Fruit fly (Drosophila melanogaster) whole organism, prepupa: Measurements from ENCODE around the gene Ubi-p63E.
A peak's percentile ranks its signal among the peaks of the same experiment; 100 is the strongest.

ENCODE experiments used
- Blimp-1 ChIP-seq: fragments of 200-800 bp; sonication (Bioruptor generic); optimal IDR thresholded peaks from 3 replicates; lab custom pipeline; 2017; ENCODE audit warnings: missing biosample characterization, missing genetic modification characterization, mild to moderate bottlenecking, moderate library complexity, missing genetic modification reagents
- CG11294 ChIP-seq: fragments of 200-800 bp; sonication (Bioruptor generic); IDR thresholded peaks from 2 replicates; pipeline ENCODE4 v1.3.6; 2022; ENCODE audit warnings: missing biosample characterization, missing genetic modification characterization
- CG11762 ChIP-seq: fragments of 200-800 bp; sonication (Bioruptor generic); optimal IDR thresholded peaks from 3 replicates; lab custom pipeline; 2016; ENCODE audit warnings: missing biosample characterization, missing genetic modification characterization; ENCODE audit not compliant: insufficient read depth
- CG11902 ChIP-seq: fragments of 200-800 bp; sonication (Bioruptor generic); optimal IDR thresholded peaks from 3 replicates; lab custom pipeline; 2016; ENCODE audit warnings: missing biosample characterization, missing genetic modification characterization
- CG15336 ChIP-seq: fragments of 200-800 bp; sonication (Bioruptor generic); IDR thresholded peaks from 2 replicates; pipeline ENCODE4 v1.3.6; 2022; ENCODE audit warnings: missing biosample characterization, missing genetic modification characterization
- CG16779 ChIP-seq: fragments of 200-800 bp; sonication (Bioruptor generic); optimal IDR thresholded peaks from 3 replicates; lab custom pipeline; 2017; ENCODE audit warnings: missing biosample characterization, mild to moderate bottlenecking, missing genetic modification characterization
- CG31627 ChIP-seq: fragments of 200-800 bp; sonication (Bioruptor generic); optimal IDR thresholded peaks from 3 replicates; lab custom pipeline; 2016; ENCODE audit warnings: missing biosample characterization, missing genetic modification characterization
- CG32006 ChIP-seq: fragments of 200-800 bp; sonication (Bioruptor generic); optimal IDR thresholded peaks from 3 replicates; lab custom pipeline; 2017; ENCODE audit warnings: missing biosample characterization, mild to moderate bottlenecking, missing genetic modification characterization
- CG34406 ChIP-seq: fragments of 200-800 bp; sonication (Bioruptor generic); optimal IDR thresholded peaks from 3 replicates; lab custom pipeline; 2016; ENCODE audit warnings: missing biosample characterization, missing genetic modification characterization
- CG3919 ChIP-seq: fragments of 200-800 bp; sonication (Bioruptor generic); optimal IDR thresholded peaks from 3 replicates; lab custom pipeline; 2016; ENCODE audit warnings: missing biosample characterization, missing genetic modification characterization
- CG4318 ChIP-seq: fragments of 200-800 bp; sonication (Bioruptor generic); optimal IDR thresholded peaks from 3 replicates; lab custom pipeline; 2017; ENCODE audit warnings: missing biosample characterization, mild to moderate bottlenecking, missing genetic modification characterization
- CG6163 ChIP-seq: fragments of 200-800 bp; sonication (Bioruptor generic); IDR thresholded peaks from 3 replicates; pipeline ENCODE4 v1.3.6; 2022; ENCODE audit warnings: missing biosample characterization, missing genetic modification characterization
- CG6276 ChIP-seq: fragments of 200-800 bp; sonication (Bioruptor generic); optimal IDR thresholded peaks from 2 replicates; lab custom pipeline; 2017; ENCODE audit warnings: missing biosample characterization, mild to moderate bottlenecking, missing genetic modification characterization
- CG6792 ChIP-seq: fragments of 200-800 bp; sonication (Bioruptor generic); optimal IDR thresholded peaks from 3 replicates; lab custom pipeline; 2016; ENCODE audit warnings: missing biosample characterization, missing genetic modification characterization
- CG6808 ChIP-seq: fragments of 200-800 bp; sonication (Bioruptor generic); optimal IDR thresholded peaks from 3 replicates; lab custom pipeline; 2017; ENCODE audit warnings: missing biosample characterization, missing genetic modification characterization, mild to moderate bottlenecking, moderate library complexity, missing genetic modification reagents
- CG6854 ChIP-seq: fragments of 200-800 bp; sonication (Bioruptor generic); optimal IDR thresholded peaks from 2 replicates; lab custom pipeline; 2017; ENCODE audit warnings: missing biosample characterization, mild to moderate bottlenecking, missing genetic modification characterization
- CG7368 ChIP-seq: fragments of 200-800 bp; sonication (Bioruptor generic); optimal IDR thresholded peaks from 3 replicates; lab custom pipeline; 2016; ENCODE audit warnings: missing biosample characterization, missing genetic modification characterization
- CG8119 ChIP-seq: fragments of 200-800 bp; sonication (Bioruptor generic); IDR thresholded peaks from 3 replicates; pipeline ENCODE4 v1.3.6; 2022; ENCODE audit warnings: missing biosample characterization, missing genetic modification characterization
- CG8319 ChIP-seq: fragments of 200-800 bp; sonication (Bioruptor generic); optimal IDR thresholded peaks from 3 replicates; lab custom pipeline; 2016; ENCODE audit warnings: missing biosample characterization, missing genetic modification characterization
- CG9139 ChIP-seq: fragments of 200-800 bp; sonication (Bioruptor generic); optimal IDR thresholded peaks from 3 replicates; lab custom pipeline; 2017; ENCODE audit warnings: missing biosample characterization, mild to moderate bottlenecking, missing genetic modification characterization
- Eip75B ChIP-seq: fragments of 200-800 bp; sonication (Bioruptor generic); optimal IDR thresholded peaks from 3 replicates; lab custom pipeline; 2016; ENCODE audit warnings: missing biosample characterization, missing genetic modification characterization
- Eip78C ChIP-seq: fragments of 200-800 bp; sonication (Bioruptor generic); peaks from one replicate; lab custom pipeline; 2016; ENCODE audit warnings: missing biosample characterization, missing genetic modification characterization
- Ets21C ChIP-seq: fragments of 200-800 bp; sonication (Bioruptor generic); optimal IDR thresholded peaks from 3 replicates; lab custom pipeline; 2016; ENCODE audit warnings: missing biosample characterization, missing genetic modification characterization
- Gug ChIP-seq: fragments of 200-800 bp; sonication (Bioruptor generic); IDR thresholded peaks from 2 replicates; pipeline ENCODE4 v1.3.6; 2022; ENCODE audit warnings: missing biosample characterization, missing genetic modification characterization
- Hr38 ChIP-seq: sonication (Bioruptor generic); optimal IDR thresholded peaks from 2 replicates; lab custom pipeline; 2016; ENCODE audit warnings: missing biosample characterization, missing genetic modification characterization
- Hr39 ChIP-seq: fragments of 200-800 bp; sonication (Bioruptor generic); optimal IDR thresholded peaks from 2 replicates; lab custom pipeline; 2016; ENCODE audit warnings: missing biosample characterization, missing genetic modification characterization
- Hr4 ChIP-seq: fragments of 200-800 bp; sonication (Bioruptor generic); optimal IDR thresholded peaks from 3 replicates; lab custom pipeline; 2016; ENCODE audit warnings: missing biosample characterization, missing genetic modification characterization
- Met ChIP-seq: fragments of 200-800 bp; sonication (Bioruptor generic); optimal IDR thresholded peaks from 3 replicates; lab custom pipeline; 2016; ENCODE audit warnings: missing biosample characterization, missing genetic modification characterization
- OdsH ChIP-seq: fragments of 200-800 bp; sonication (Bioruptor generic); optimal IDR thresholded peaks from 3 replicates; lab custom pipeline; 2016; ENCODE audit warnings: missing biosample characterization, missing genetic modification characterization
- Sox102F ChIP-seq: fragments of 200-800 bp; sonication (Bioruptor generic); optimal IDR thresholded peaks from 2 replicates; lab custom pipeline; 2016; ENCODE audit warnings: missing biosample characterization, mild to moderate bottlenecking, missing genetic modification characterization
- Sox14 ChIP-seq: fragments of 200-800 bp; sonication (Bioruptor generic); optimal IDR thresholded peaks from 3 replicates; lab custom pipeline; 2016; ENCODE audit warnings: missing biosample characterization, missing genetic modification characterization
- Sox15 ChIP-seq: fragments of 200-800 bp; sonication (Bioruptor generic); optimal IDR thresholded peaks from 3 replicates; lab custom pipeline; 2016; ENCODE audit warnings: missing biosample characterization, missing genetic modification characterization
- achi ChIP-seq: fragments of 200-800 bp; sonication (Bioruptor generic); optimal IDR thresholded peaks from 3 replicates; lab custom pipeline; 2016; ENCODE audit warnings: missing biosample characterization, missing genetic modification characterization
- acj6 ChIP-seq: fragments of 200-800 bp; sonication (Bioruptor generic); optimal IDR thresholded peaks from 3 replicates; lab custom pipeline; 2016; ENCODE audit warnings: missing biosample characterization, missing genetic modification characterization
- cyc ChIP-seq: fragments of 200-800 bp; sonication (Bioruptor generic); optimal IDR thresholded peaks from 3 replicates; lab custom pipeline; 2016; ENCODE audit warnings: missing biosample characterization, missing genetic modification characterization
- dac ChIP-seq: fragments of 200-800 bp; sonication (Bioruptor generic); optimal IDR thresholded peaks from 2 replicates; lab custom pipeline; 2017; ENCODE audit warnings: missing biosample characterization, mild to moderate bottlenecking, missing genetic modification characterization
- dsx ChIP-seq: fragments of 200-800 bp; optimal IDR thresholded peaks from 3 replicates; lab custom pipeline; 2019; ENCODE audit warnings: missing biosample characterization, mild to moderate bottlenecking, missing genetic modification characterization, moderate library complexity; ENCODE audit not compliant: poor library complexity, severe bottlenecking
- eg ChIP-seq: fragments of 200-800 bp; sonication (Bioruptor generic); IDR thresholded peaks from 3 replicates; pipeline ENCODE4 v1.3.6; 2022; ENCODE audit warnings: missing biosample characterization, missing genetic modification characterization
- esn ChIP-seq: fragments of 200-800 bp; sonication (Bioruptor generic); optimal IDR thresholded peaks from 2 replicates; lab custom pipeline; 2016; ENCODE audit warnings: missing biosample characterization, mild to moderate bottlenecking, missing genetic modification characterization, moderate library complexity
- fd59A ChIP-seq: fragments of 200-800 bp; sonication (Bioruptor generic); optimal IDR thresholded peaks from 2 replicates; lab custom pipeline; 2017; ENCODE audit warnings: missing biosample characterization, mild to moderate bottlenecking, missing genetic modification characterization, missing genetic modification reagents
- fd85E ChIP-seq: fragments of 200-800 bp; sonication (Bioruptor generic); optimal IDR thresholded peaks from 3 replicates; lab custom pipeline; 2016; ENCODE audit warnings: missing biosample characterization, missing genetic modification characterization
- lz ChIP-seq: fragments of 200-800 bp; sonication (Bioruptor generic); optimal IDR thresholded peaks from 3 replicates; lab custom pipeline; 2016; ENCODE audit warnings: missing biosample characterization, missing genetic modification characterization
- net ChIP-seq: fragments of 200-800 bp; sonication (Bioruptor generic); optimal IDR thresholded peaks from 3 replicates; lab custom pipeline; 2016; ENCODE audit warnings: missing biosample characterization, missing genetic modification characterization
- salr ChIP-seq, 2 experiments: fragments of 200-800 bp; sonication (Bioruptor generic); optimal IDR thresholded peaks; 3 replicates each; lab custom pipeline; 2016 to 2018; ENCODE audit warnings: missing biosample characterization in 2 of 2, missing genetic modification characterization in 2 of 2, mild to moderate bottlenecking in 1 of 2
- spab ChIP-seq: fragments of 200-800 bp; sonication (Bioruptor generic); optimal IDR thresholded peaks from 2 replicates; lab custom pipeline; 2017; ENCODE audit warnings: missing biosample characterization, mild to moderate bottlenecking, missing genetic modification characterization, missing genetic modification reagents
- ss ChIP-seq, 2 experiments: fragments of 200-800 bp; sonication (Bioruptor generic); optimal IDR thresholded peaks; 2 replicates in 1 of 2; 3 replicates in 1 of 2; lab custom pipeline; 2017 to 2018; ENCODE audit warnings: mild to moderate bottlenecking in 2 of 2, missing biosample characterization in 2 of 2, missing genetic modification characterization in 2 of 2, moderate library complexity in 1 of 2
- svp ChIP-seq: fragments of 200-800 bp; sonication (Bioruptor generic); peaks from one replicate; lab custom pipeline; 2016; ENCODE audit warnings: missing biosample characterization, missing genetic modification characterization
- topi ChIP-seq: fragments of 200-800 bp; sonication (Bioruptor generic); optimal IDR thresholded peaks from 3 replicates; lab custom pipeline; 2016; ENCODE audit warnings: missing biosample characterization, missing genetic modification characterization
- vri ChIP-seq: fragments of 200-800 bp; sonication (Bioruptor generic); optimal IDR thresholded peaks from 3 replicates; lab custom pipeline; 2016; ENCODE audit warnings: missing biosample characterization, mild to moderate bottlenecking, missing genetic modification characterization

Gene Ubi-p63E

dm6 chr3L:3852842-3853241, 50.1 kb downstream of the Ubi-p63E start (continued):
- TF ChIP-seq OdsH (peak; percentile 79), dac (GFP tag; lab: Kevin White, UChicago) (no peak), CG6163 (GFP tag; lab: Robert Waterston, UW) (peak; percentile 88), fd85E (GFP tag; lab: Kevin White, UChicago) (no peak), lz (peak; percentile 38), CG32006 (GFP tag; lab: Kevin White, UChicago) (peak; percentile 59), topi (GFP tag; lab: Kevin White, UChicago) (peak; percentile 13), svp (GFP tag; lab: Kevin White, UChicago) (peak; percentile 74), CG8319 (GFP tag; lab: Kevin White, UChicago) (peak; percentile 23), CG15336 (peak; percentile 59), CG8119 (peak; percentile 43; the same call in 2 of the 3 replicates), CG9139 (peak; percentile 38), Hr39 (GFP tag; lab: Kevin White, UChicago) (peak; percentile 57), Sox14 (GFP tag; lab: Kevin White, UChicago) (peak; percentile 75), CG6792 (peak; percentile 78), Ets21C (GFP tag; lab: Kevin White, UChicago) (peak; percentile 15), CG11294 (GFP tag; lab: Robert Waterston, UW) (0 out of 2 replicates have a peak, but pooled peaks have one; percentile 17)

DNA sequence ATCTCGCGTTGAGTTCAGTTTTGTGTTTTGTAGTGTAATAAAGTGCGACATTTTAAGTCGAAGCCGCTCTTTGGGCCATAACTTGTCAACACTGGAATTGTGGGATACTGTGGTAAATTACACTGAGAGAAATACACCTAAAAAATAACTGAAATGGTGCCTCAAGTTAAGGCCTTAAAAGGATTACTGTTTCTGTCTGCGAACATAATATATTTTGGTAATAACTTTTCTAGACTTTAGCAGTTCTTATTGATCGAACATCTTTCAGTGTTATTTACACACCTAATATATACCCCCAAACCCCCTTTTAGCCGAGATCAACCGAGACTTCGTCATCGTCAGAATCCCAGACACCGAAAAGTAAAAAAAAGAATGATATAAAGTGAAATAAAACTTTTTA, 51.1 kb downstream of the Ubi-p63E start:
- peak; percentile 81 for TF ChIP-seq Eip78C (GFP tag; lab: Kevin White, UChicago)
- no peak for TF ChIP-seq vri (GFP tag; lab: Kevin White, UChicago)
- TF ChIP-seq CG11902: peak; percentile 40
- no peak for TF ChIP-seq Hr4 (GFP tag; lab: Kevin White, UChicago)
- TF ChIP-seq CG16779: no peak
- TF ChIP-seq fd85E (GFP tag; lab: Kevin White, UChicago): no peak
- peak; percentile 59; the same call in 2 of the 3 replicates for TF ChIP-seq CG6163 (GFP tag; lab: Robert Waterston, UW)
- TF ChIP-seq lz: peak; percentile 46
- peak; percentile 22 for TF ChIP-seq Ets21C (GFP tag; lab: Kevin White, UChicago)
- peak; percentile 38 for TF ChIP-seq esn (GFP tag; lab: Kevin White, UChicago)
- TF ChIP-seq CG11762 (GFP tag; lab: Kevin White, UChicago): no peak
- TF ChIP-seq Eip75B (GFP tag; lab: Kevin White, UChicago): peak; percentile 45
- TF ChIP-seq Hr39 (GFP tag; lab: Kevin White, UChicago): peak; percentile 50
- TF ChIP-seq acj6: peak; percentile 31
- peak; percentile 54 for TF ChIP-seq fd59A (GFP tag; lab: Kevin White, UChicago)
- TF ChIP-seq CG6854: no peak
- TF ChIP-seq CG3919 (GFP tag; lab: Kevin White, UChicago): peak; percentile 52
- peak; percentile 43 for TF ChIP-seq dsx (GFP tag; lab: Kevin White, UChicago)
- TF ChIP-seq CG7368: no peak
- no peak for TF ChIP-seq CG8119
- TF ChIP-seq CG34406 (GFP tag; lab: Kevin White, UChicago): peak; percentile 51
- TF ChIP-seq Hr38 (GFP tag; lab: Kevin White, UChicago): no peak
- TF ChIP-seq svp (GFP tag; lab: Kevin White, UChicago): no peak
- no peak for TF ChIP-seq Blimp-1
- TF ChIP-seq spab: peak; percentile 45
- peak; percentile 50 for TF ChIP-seq topi (GFP tag; lab: Kevin White, UChicago)
- peak; percentile 45 for TF ChIP-seq Sox102F
- TF ChIP-seq CG6808 (GFP tag; lab: Kevin White, UChicago): peak; percentile 7
- peak; percentile 44 for TF ChIP-seq cyc (GFP tag; lab: Kevin White, UChicago)
- peak in 1 of 2 experiments; percentile 44 for TF ChIP-seq salr (GFP tag; optimal IDR thresholded peaks at IDR 0.05; lab: Kevin White, UChicago)
- no peak for TF ChIP-seq CG11294 (GFP tag; lab: Robert Waterston, UW)
- TF ChIP-seq ss (GFP tag; optimal IDR thresholded peaks at IDR 0.05; lab: Kevin White, UChicago): peak in 1 of 2 experiments; percentile 41
- TF ChIP-seq CG31627 (GFP tag; lab: Kevin White, UChicago): peak; percentile 35
- TF ChIP-seq eg (GFP tag; lab: Robert Waterston, UW): no peak
- peak; percentile 31 for TF ChIP-seq achi (GFP tag; lab: Kevin White, UChicago)
- TF ChIP-seq CG4318 (GFP tag; lab: Kevin White, UChicago): no peak
- peak; percentile 39 for TF ChIP-seq CG8319 (GFP tag; lab: Kevin White, UChicago)
- no peak for TF ChIP-seq dac (GFP tag; lab: Kevin White, UChicago)
- no peak for TF ChIP-seq Gug (GFP tag; lab: Robert Waterston, UW)
- no peak for TF ChIP-seq net
- peak; percentile 29 for TF ChIP-seq Sox15
- peak; percentile 16 for TF ChIP-seq Met (GFP tag; lab: Kevin White, UChicago)
- no peak for TF ChIP-seq CG6276
